Fruit fly (Drosophila melanogaster) whole organism, embryonic: ENCODE measurements around the gene Fic.

ENCODE experiments used
- Bdp1 ChIP-seq: fragments of 200-800 bp; sonication (Bioruptor generic); optimal IDR thresholded peaks from 3 replicates; lab custom pipeline; 2016; ENCODE audit warnings: missing biosample characterization, missing genetic modification characterization
- CG13123 ChIP-seq: fragments of 200-800 bp; sonication (Bioruptor generic); optimal IDR thresholded peaks from 2 replicates; lab custom pipeline; 2016; ENCODE audit warnings: missing biosample characterization, missing genetic modification characterization
- CG3065 ChIP-seq: fragments of 200-800 bp; sonication (Bioruptor generic); optimal IDR thresholded peaks from 2 replicates; lab custom pipeline; 2016; ENCODE audit warnings: missing biosample characterization, missing genetic modification characterization
- CG6765 ChIP-seq: fragments of 200-800 bp; sonication (Bioruptor generic); optimal IDR thresholded peaks from 3 replicates; lab custom pipeline; 2017; ENCODE audit warnings: missing biosample characterization, mild to moderate bottlenecking, missing genetic modification characterization
- Elba2 ChIP-seq: fragments of 200-800 bp; sonication (Bioruptor generic); optimal IDR thresholded peaks from 3 replicates; lab custom pipeline; 2016; ENCODE audit warnings: missing biosample characterization, missing genetic modification characterization
- Hmr ChIP-seq: fragments of 200-800 bp; sonication (Bioruptor generic); optimal IDR thresholded peaks from 3 replicates; lab custom pipeline; 2017; ENCODE audit warnings: mild to moderate bottlenecking, missing biosample characterization, missing genetic modification reagents, missing genetic modification characterization
- Hmx ChIP-seq: fragments of 200-800 bp; sonication (Bioruptor generic); optimal IDR thresholded peaks from 2 replicates; lab custom pipeline; 2016; ENCODE audit warnings: missing biosample characterization, missing genetic modification characterization
- ac ChIP-seq: fragments of 200-800 bp; sonication (Bioruptor generic); optimal IDR thresholded peaks from 3 replicates; lab custom pipeline; 2017; ENCODE audit warnings: missing biosample characterization, mild to moderate bottlenecking, missing genetic modification characterization
- cg ChIP-seq: fragments of 200-800 bp; sonication (Bioruptor generic); optimal IDR thresholded peaks from 3 replicates; lab custom pipeline; 2019; ENCODE audit warnings: missing biosample characterization, mild to moderate bottlenecking, missing genetic modification characterization, moderate library complexity
- dm ChIP-seq: fragments of 200-800 bp; sonication (Bioruptor generic); optimal IDR thresholded peaks from 3 replicates; lab custom pipeline; 2016; ENCODE audit warnings: missing biosample characterization, missing genetic modification characterization
- nerfin-1 ChIP-seq: fragments of 200-800 bp; sonication (Bioruptor generic); optimal IDR thresholded peaks from 3 replicates; lab custom pipeline; 2019; ENCODE audit warnings: missing biosample characterization, mild to moderate bottlenecking, missing genetic modification characterization, moderate library complexity
- schlank ChIP-seq: fragments of 200-800 bp; sonication (Bioruptor generic); optimal IDR thresholded peaks from 2 replicates; lab custom pipeline; 2018; ENCODE audit warnings: missing biosample characterization, mild to moderate bottlenecking, missing genetic modification characterization

- TF ChIP-seq dm (GFP tag; lab: Kevin White, UChicago), result no peak
- no peak for TF ChIP-seq ac
- TF ChIP-seq CG3065 (GFP tag; lab: Kevin White, UChicago), result no peak
- no peak for TF ChIP-seq CG13123 (GFP tag; lab: Kevin White, UChicago)
- no peak for TF ChIP-seq nerfin-1 (tag; lab: Kevin White, UChicago)
- TF ChIP-seq CG6765 (GFP tag; lab: Kevin White, UChicago), result no peak
- no peak for TF ChIP-seq Hmx (GFP tag; lab: Kevin White, UChicago)
- no peak for TF ChIP-seq Hmr (GFP tag; lab: Kevin White, UChicago)
- TF ChIP-seq Bdp1 (GFP tag; lab: Kevin White, UChicago), result no peak
- no peak for TF ChIP-seq Elba2 (GFP tag; lab: Kevin White, UChicago)
- no peak for TF ChIP-seq schlank (tag; lab: Kevin White, UChicago)
- TF ChIP-seq cg (GFP tag; lab: Kevin White, UChicago), result no peak
Observed at dm6 chr2L:6411953-6412352, 12.2 kb upstream of the Fic start, which contains the start of gene CG13982.
